Fruit fly (Drosophila melanogaster) whole organism, embryonic: Measurements from ENCODE around the gene CG14147.

Experiments used
- Antp ChIP-seq: fragments of 200-800 bp; sonication (Bioruptor generic); optimal IDR thresholded peaks from 3 replicates; lab custom pipeline; 2016; ENCODE audit warnings: missing biosample characterization, missing genetic modification characterization
- Bteb2 ChIP-seq: fragments of 200-800 bp; sonication (Bioruptor generic); optimal IDR thresholded peaks from 2 replicates; lab custom pipeline; 2016; ENCODE audit warnings: missing biosample characterization, missing genetic modification characterization
- CG7839 ChIP-seq: fragments of 200-800 bp; sonication (Bioruptor generic); optimal IDR thresholded peaks from 3 replicates; lab custom pipeline; 2018; ENCODE audit warnings: missing biosample characterization, mild to moderate bottlenecking, missing genetic modification characterization, moderate library complexity
- Dfd ChIP-seq, 2 experiments: fragments of >200 bp; optimal IDR thresholded peaks; 2 replicates each; lab custom pipeline; 2017; ENCODE audit warnings: missing biosample characterization in 2 of 2, missing genetic modification characterization in 2 of 2
- E2f1 ChIP-seq: fragments of 200-800 bp; sonication (Bioruptor generic); IDR thresholded peaks from 2 replicates; pipeline ENCODE4 v1.3.6; 2022; ENCODE audit warnings: missing biosample characterization, missing genetic modification characterization
- ara ChIP-seq: fragments of 200-800 bp; sonication (Bioruptor generic); IDR thresholded peaks from 2 replicates; pipeline ENCODE4 v1.3.6; 2022; ENCODE audit warnings: missing biosample characterization, missing genetic modification characterization
- az2 ChIP-seq: fragments of 200-800 bp; sonication (Bioruptor generic); optimal IDR thresholded peaks from 3 replicates; lab custom pipeline; 2016; ENCODE audit warnings: missing biosample characterization, missing genetic modification characterization
- ems ChIP-seq: fragments of 200-800 bp; sonication (Bioruptor generic); optimal IDR thresholded peaks from 3 replicates; lab custom pipeline; 2016; ENCODE audit warnings: missing biosample characterization, missing genetic modification characterization
- lov ChIP-seq, 2 experiments: fragments of 200-800 bp in 1 of 2; fragments of >200 bp in 1 of 2; sonication (Bioruptor generic) in 1 of 2; IDR thresholded peaks in 1 of 2; optimal IDR thresholded peaks in 1 of 2; 2 replicates in 1 of 2; 3 replicates in 1 of 2; pipeline versions ENCODE4 v1.3.6 to Lab custom; 2017 to 2022; ENCODE audit warnings: missing biosample characterization in 1 of 2, missing genetic modification characterization in 1 of 2
- ttk ChIP-seq: fragments of 200-800 bp; sonication (Bioruptor generic); IDR thresholded peaks from 2 replicates; pipeline ENCODE4 v2.1.2; 2022; ENCODE audit warnings: missing biosample characterization, missing genetic modification characterization
- tup ChIP-seq: fragments of 200-800 bp; sonication (Bioruptor generic); optimal IDR thresholded peaks from 2 replicates; lab custom pipeline; 2016; ENCODE audit warnings: missing biosample characterization, mild to moderate bottlenecking, missing genetic modification characterization, moderate library complexity

- TF ChIP-seq Bteb2 (GFP tag; lab: Kevin White, UChicago) (no peak), ttk (GFP tag; lab: Robert Waterston, UW) (no peak), E2f1 (GFP tag; lab: Robert Waterston, UW) (no peak), CG7839 (no peak), az2 (GFP tag; lab: Kevin White, UChicago) (no peak), Antp (no peak), lov (optimal IDR thresholded peaks at IDR 0.05; lab: Kevin White, UChicago) (no peak), lov (GFP tag; IDR thresholded peaks at IDR 0.05; lab: Robert Waterston, UW) (no peak), tup (GFP tag; lab: Kevin White, UChicago) (no peak), ems (GFP tag; lab: Kevin White, UChicago) (no peak), Dfd (GFP tag; optimal IDR thresholded peaks at IDR 0.05; lab: Kevin White, UChicago) (no peak), ara (GFP tag; lab: Robert Waterston, UW) (no peak)
Measured at dm6 chr3L:10989305-10989704, 16.9 kb downstream of the CG14147 start.
